Fruit fly (Drosophila melanogaster): ENCODE measurements around the gene capt.
A peak's percentile ranks its signal among the peaks of the same experiment; 100 is the strongest.

Gene capt

dm6 chr2L:1136993-1137392, 21.1 kb downstream of the capt start (continued):
- TF ChIP-seq ken (GFP tag; IDR thresholded peaks at IDR 0.05): no peak
- TF ChIP-seq CG1603 (tag; optimal IDR thresholded peaks at IDR 0.05): no peak
- no peak for TF ChIP-seq unc-4 (GFP tag; IDR thresholded peaks at IDR 0.05; ENCODE audit: partially characterized antibody)
- TF ChIP-seq CG2202 (tag; optimal IDR thresholded peaks at IDR 0.05): no peak
- TF ChIP-seq tgo (GFP tag; IDR thresholded peaks at IDR 0.05): no peak

DNA sequence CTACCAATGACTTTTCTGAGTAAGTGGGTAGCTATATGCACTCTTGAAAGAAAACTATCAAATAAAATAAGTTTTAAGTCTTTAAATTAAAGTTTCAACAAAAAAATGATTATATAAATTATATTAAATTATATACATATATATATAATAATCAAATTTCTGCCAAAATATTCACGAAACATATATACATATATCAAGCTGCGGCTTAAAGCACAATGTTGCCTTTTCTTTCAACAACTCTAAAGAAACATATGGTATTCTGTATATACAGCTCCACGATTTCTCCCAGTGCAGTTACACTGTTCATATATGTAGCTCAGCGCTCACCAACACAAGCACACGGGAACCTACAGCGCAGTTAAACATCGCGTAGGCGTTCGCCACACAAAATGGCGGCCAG, 22.6 kb downstream of the capt start:
- TF ChIP-seq ssp (GFP tag; IDR thresholded peaks at IDR 0.05): no peak
- TF ChIP-seq CG11247 (GFP tag; IDR thresholded peaks at IDR 0.05): no peak
- no peak for TF ChIP-seq twi (tag; optimal IDR thresholded peaks at IDR 0.05)
- TF ChIP-seq CG10366 (GFP tag; IDR thresholded peaks at IDR 0.05): no peak
- TF ChIP-seq CG8478 (optimal IDR thresholded peaks at IDR 0.05): no peak
- TF ChIP-seq Jarid2 (GFP tag; optimal IDR thresholded peaks at IDR 0.05): no peak
- TF ChIP-seq Deaf1 (tag; optimal IDR thresholded peaks at IDR 0.05): peak; percentile 11
- 0 out of 2 replicates have a peak, but pooled peaks have one; percentile 30 for TF ChIP-seq CG31441 (GFP tag; IDR thresholded peaks at IDR 0.05)
- peak; percentile 63 for TF ChIP-seq Meics (GFP tag; optimal IDR thresholded peaks at IDR 0.05)
- no peak for TF ChIP-seq Hsf (GFP tag; optimal IDR thresholded peaks at IDR 0.05)
- TF ChIP-seq Hr51 (GFP tag; optimal IDR thresholded peaks at IDR 0.05): no peak
- no peak for TF ChIP-seq Doc2 (GFP tag; IDR thresholded peaks at IDR 0.05)
- peak; percentile 19 for TF ChIP-seq CG7839 (tag; optimal IDR thresholded peaks at IDR 0.05)
- no peak for TF ChIP-seq ham (GFP tag; IDR thresholded peaks at IDR 0.05)
- TF ChIP-seq row (GFP tag; IDR thresholded peaks at IDR 0.05): 0 out of 3 replicates have a peak, but pooled peaks have one; percentile 33
- TF ChIP-seq CG7556 (GFP tag; optimal IDR thresholded peaks at IDR 0.05): peak; percentile 56
- no peak for TF ChIP-seq Kr (GFP tag; optimal IDR thresholded peaks at IDR 0.05)
- no peak for TF ChIP-seq prd (optimal IDR thresholded peaks at IDR 0.05)
- TF ChIP-seq prd (GFP tag; IDR thresholded peaks at IDR 0.05): 0 out of 3 replicates have a peak, but pooled peaks have one; percentile 10
- no peak for TF ChIP-seq CG10979 (tag; optimal IDR thresholded peaks at IDR 0.05)
- TF ChIP-seq btn (GFP tag; optimal IDR thresholded peaks at IDR 0.05): no peak
- no peak for TF ChIP-seq ap (GFP tag; IDR thresholded peaks at IDR 0.05)
- peak; percentile 7 for TF ChIP-seq HHEX (GFP tag; optimal IDR thresholded peaks at IDR 0.05)
- peak; percentile 34 for TF ChIP-seq CG12391 (tag; optimal IDR thresholded peaks at IDR 0.05)
- TF ChIP-seq Side (GFP tag; optimal IDR thresholded peaks at IDR 0.05): no peak
- no peak for TF ChIP-seq Blimp-1 (GFP tag; optimal IDR thresholded peaks at IDR 0.05)
- TF ChIP-seq sens-2 (GFP tag; IDR thresholded peaks at IDR 0.05): no peak
- peak; percentile 42 for TF ChIP-seq CG2120 (GFP tag; optimal IDR thresholded peaks at IDR 0.05)
- no peak for TF ChIP-seq CG12769 (tag; optimal IDR thresholded peaks at IDR 0.05)
- TF ChIP-seq phol (tag; optimal IDR thresholded peaks at IDR 0.05): peak; percentile 5
- TF ChIP-seq CG12942 (GFP tag; optimal IDR thresholded peaks at IDR 0.05): no peak
- TF ChIP-seq caup (GFP tag; optimal IDR thresholded peaks at IDR 0.05; ENCODE audit: severe bottlenecking): peak; percentile 26
- TF ChIP-seq Hr3 (GFP tag; optimal IDR thresholded peaks at IDR 0.05): peak; percentile 15
- peak; percentile 16 for TF ChIP-seq CG12659 (GFP tag; optimal IDR thresholded peaks at IDR 0.05)
- no peak for TF ChIP-seq repo (GFP tag; optimal IDR thresholded peaks at IDR 0.05)
- TF ChIP-seq lab (GFP tag; optimal IDR thresholded peaks at IDR 0.05): peak; percentile 62
- TF ChIP-seq trh (GFP tag; optimal IDR thresholded peaks at IDR 0.05): no peak
- peak; percentile 71 for TF ChIP-seq CG18599 (GFP tag; optimal IDR thresholded peaks at IDR 0.05)
- no peak for TF ChIP-seq YL-1 (GFP tag; optimal IDR thresholded peaks at IDR 0.05)
- TF ChIP-seq CG16815 (GFP tag; optimal IDR thresholded peaks at IDR 0.05): no peak
- TF ChIP-seq br (optimal IDR thresholded peaks at IDR 0.05): no peak
- no peak for TF ChIP-seq ara (GFP tag; IDR thresholded peaks at IDR 0.05)
- no peak for TF ChIP-seq CG15601 (tag; optimal IDR thresholded peaks at IDR 0.05)
- TF ChIP-seq CG9817 (tag; optimal IDR thresholded peaks at IDR 0.05): no peak
- TF ChIP-seq CG17385 (GFP tag; optimal IDR thresholded peaks at IDR 0.05): peak; percentile 7
